In genomic region chrIV:5038744-5039143, ce11 we compare ENCODE assay signal across 5 worm cellular contexts.
TF ChIP-seq lines count a peak whose summit lies in the region.

No protein-coding gene starts in this region.

TF ChIP-seq in whole organism, L1 larva, 84 proteins besides CTCF, POLR2A, EP300 and RAD21:
- TF ChIP-seq lin-39 (tag; optimal IDR thresholded peaks at IDR 0.05; lab: Kevin White, UChicago): no peak
- TF ChIP-seq nhr-85 (tag; lab: Kevin White, UChicago): peak; percentile 49
- no peak for TF ChIP-seq nhr-19 (GFP tag; conservative IDR thresholded peaks at IDR 0.05; lab: Robert Waterston, UW)
- no peak for TF ChIP-seq elt-2 (tag; optimal IDR thresholded peaks at IDR 0.05; lab: Kevin White, UChicago)
- TF ChIP-seq zip-4 (GFP tag; optimal IDR thresholded peaks at IDR 0.05; lab: Kevin White, UChicago): no peak
- no peak for TF ChIP-seq jun-1 (tag; optimal IDR thresholded peaks at IDR 0.05; lab: Kevin White, UChicago)

TF ChIP-seq in whole organism, L3 larva, 47 proteins besides CTCF, POLR2A, EP300 and RAD21:
- TF ChIP-seq nhr-43 (tag; optimal IDR thresholded peaks at IDR 0.05; lab: Kevin White, UChicago; ENCODE audit: poor library complexity, severe bottlenecking) (no peak), nhr-76 (tag; optimal IDR thresholded peaks at IDR 0.05; lab: Kevin White, UChicago) (no peak), unc-62 (GFP tag; optimal IDR thresholded peaks at IDR 0.05; lab: Kevin White, UChicago) (no peak), pha-4 (tag; optimal IDR thresholded peaks at IDR 0.05; lab: Kevin White, UChicago) (no peak), ztf-11 (tag; optimal IDR thresholded peaks at IDR 0.05; lab: Kevin White, UChicago) (no peak), snpc-4 (tag; optimal IDR thresholded peaks at IDR 0.05; lab: Kevin White, UChicago) (peak; percentile 35), fos-1 (tag; optimal IDR thresholded peaks at IDR 0.05; lab: Kevin White, UChicago) (no peak), nhr-67 (tag; optimal IDR thresholded peaks at IDR 0.05; lab: Kevin White, UChicago) (no peak)

TF ChIP-seq in whole organism, early embryonic, 17 proteins besides CTCF, POLR2A, EP300 and RAD21:
- TF ChIP-seq F13C5.2 (tag; optimal IDR thresholded peaks at IDR 0.05; lab: Kevin White, UChicago) (no peak), scrt-1 (GFP tag; IDR thresholded peaks at IDR 0.05; lab: Robert Waterston, UW) (peak; percentile 80), tra-4 (tag; optimal IDR thresholded peaks at IDR 0.05; lab: Kevin White, UChicago) (no peak), flt-1 (GFP tag; IDR thresholded peaks at IDR 0.05; lab: Robert Waterston, UW) (peak; percentile 82), ets-7 (tag; optimal IDR thresholded peaks at IDR 0.05; lab: Kevin White, UChicago) (no peak), B0310.2 (tag; optimal IDR thresholded peaks at IDR 0.05; lab: Kevin White, UChicago) (peak; percentile 18), sea-1 (GFP tag; conservative IDR thresholded peaks at IDR 0.05; lab: Robert Waterston, UW) (peak; percentile 74; the same call in 1 of the 2 replicates), tbx-11 (GFP tag; IDR thresholded peaks at IDR 0.05; lab: Robert Waterston, UW) (peak; percentile 59), pes-1 (GFP tag; IDR thresholded peaks at IDR 0.05; lab: Robert Waterston, UW) (peak; percentile 84), hnd-1 (tag; optimal IDR thresholded peaks at IDR 0.05; lab: Kevin White, UChicago) (no peak), hmbx-1 (tag; optimal IDR thresholded peaks at IDR 0.05; lab: Kevin White, UChicago) (no peak), tbx-37 (GFP tag; conservative IDR thresholded peaks at IDR 0.05; lab: Robert Waterston, UW) (peak; percentile 49; the same call in 1 of the 2 replicates)

TF ChIP-seq in whole organism, midembryonic, 9 proteins besides CTCF, POLR2A, EP300 and RAD21:
- TF ChIP-seq flt-1 (GFP tag; IDR thresholded peaks at IDR 0.05; lab: Robert Waterston, UW) (peak; percentile 85), med-1 (GFP tag; optimal IDR thresholded peaks at IDR 0.05; lab: Kevin White, UChicago; ENCODE audit: insufficient read depth) (peak; percentile 52), klf-2 (GFP tag; conservative IDR thresholded peaks at IDR 0.05; lab: Robert Waterston, UW) (no peak), cog-1 (tag; optimal IDR thresholded peaks at IDR 0.05; lab: Kevin White, UChicago) (no peak), ref-1 (GFP tag; conservative IDR thresholded peaks at IDR 0.05; lab: Robert Waterston, UW) (no peak; the same call in 1 of the 2 replicates), tab-1 (GFP tag; IDR thresholded peaks at IDR 0.05; lab: Robert Waterston, UW) (peak; percentile 80; the same call in 1 of the 2 replicates), ztf-29 (GFP tag; IDR thresholded peaks at IDR 0.05; lab: Robert Waterston, UW) (no peak), T22C8.4 (GFP tag; IDR thresholded peaks at IDR 0.05; lab: Robert Waterston, UW) (no peak; the same call in none of the 2 replicates), ztf-23 (GFP tag; IDR thresholded peaks at IDR 0.05; lab: Robert Waterston, UW) (peak; percentile 63; the same call in 1 of the 2 replicates)

TF ChIP-seq in whole organism, young adult, 124 proteins besides CTCF, POLR2A, EP300 and RAD21 (continues in another document):
- TF ChIP-seq lag-1 (GFP tag; IDR thresholded peaks at IDR 0.05; lab: Robert Waterston, UW) (no peak), lin-35 (GFP tag; optimal IDR thresholded peaks at IDR 0.05; lab: Kevin White, UChicago) (no peak), Y95B8A.8 (GFP tag; IDR thresholded peaks at IDR 0.05; lab: Robert Waterston, UW) (no peak), ama-1 (optimal IDR thresholded peaks at IDR 0.05; lab: Kevin White, UChicago) (no peak), ama-1 (GFP tag; optimal IDR thresholded peaks at IDR 0.05; lab: Kevin White, UChicago) (no peak), ccch-3 (GFP tag; optimal IDR thresholded peaks at IDR 0.05; lab: Kevin White, UChicago) (no peak), hlh-12 (tag; optimal IDR thresholded peaks at IDR 0.05; lab: Kevin White, UChicago) (peak; percentile 40), B0261.1 (tag; optimal IDR thresholded peaks at IDR 0.05; lab: Kevin White, UChicago) (peak; percentile 91), Y56A3A.18 (GFP tag; IDR thresholded peaks at IDR 0.05; lab: Robert Waterston, UW) (no peak), cebp-1 (GFP tag; IDR thresholded peaks at IDR 0.05; lab: Robert Waterston, UW) (no peak), cebp-1 (tag; optimal IDR thresholded peaks at IDR 0.05; lab: Kevin White, UChicago) (no peak), athp-1 (tag; optimal IDR thresholded peaks at IDR 0.05; lab: Kevin White, UChicago) (peak; percentile 63), tbp1 (GFP tag; optimal IDR thresholded peaks at IDR 0.05; lab: Kevin White, UChicago) (peak; percentile 99), pbrm-1 (GFP tag; IDR thresholded peaks at IDR 0.05; lab: Robert Waterston, UW) (no peak; the same call in none of the 2 replicates), F10E7.11 (tag; optimal IDR thresholded peaks at IDR 0.05; lab: Kevin White, UChicago) (peak; percentile 44), madf-6 (GFP tag; IDR thresholded peaks at IDR 0.05; lab: Robert Waterston, UW) (no peak), him-1 (tag; optimal IDR thresholded peaks at IDR 0.05; lab: Kevin White, UChicago) (peak; percentile 84), nfya-2 (GFP tag; IDR thresholded peaks at IDR 0.05; lab: Robert Waterston, UW) (no peak), cebp-2 (GFP tag; IDR thresholded peaks at IDR 0.05; lab: Robert Waterston, UW) (peak; percentile 66; the same call in 1 of the 2 replicates), mes-4 (tag; optimal IDR thresholded peaks at IDR 0.05; lab: Kevin White, UChicago) (no peak), tbx-9 (tag; optimal IDR thresholded peaks at IDR 0.05; lab: Kevin White, UChicago; ENCODE audit: borderline replicate concordance) (no peak), lin-26 (GFP tag; IDR thresholded peaks at IDR 0.05; lab: Robert Waterston, UW) (peak; percentile 98), unc-130 (GFP tag; optimal IDR thresholded peaks at IDR 0.05; lab: Kevin White, UChicago) (peak; percentile 44), egl-44 (GFP tag; IDR thresholded peaks at IDR 0.05; lab: Robert Waterston, UW) (peak; percentile 82; the same call in 1 of the 2 replicates), ztf-6 (GFP tag; IDR thresholded peaks at IDR 0.05; lab: Robert Waterston, UW) (no peak), bed-1 (GFP tag; IDR thresholded peaks at IDR 0.05; lab: Robert Waterston, UW) (no peak), F22D6.2 (tag; optimal IDR thresholded peaks at IDR 0.05; lab: Kevin White, UChicago) (no peak), lin-54 (GFP tag; optimal IDR thresholded peaks at IDR 0.05; lab: Kevin White, UChicago) (no peak), rpc-1 (optimal IDR thresholded peaks at IDR 0.05; lab: Kevin White, UChicago) (peak; percentile 88), rpc-1 (tag; optimal IDR thresholded peaks at IDR 0.05; lab: Kevin White, UChicago) (peak; percentile 97), mxl-1 (tag; optimal IDR thresholded peaks at IDR 0.05; lab: Kevin White, UChicago) (peak; percentile 80), aptf-3 (GFP tag; IDR thresholded peaks at IDR 0.05; lab: Robert Waterston, UW) (peak; percentile 67; the same call in 1 of the 2 replicates), xnd-1 (tag; optimal IDR thresholded peaks at IDR 0.05; lab: Kevin White, UChicago) (no peak), atf-7 (tag; optimal IDR thresholded peaks at IDR 0.05; lab: Kevin White, UChicago) (no peak), B0019.2 (GFP tag; conservative IDR thresholded peaks at IDR 0.05; lab: Robert Waterston, UW) (no peak), Y53F4B.3 (GFP tag; IDR thresholded peaks at IDR 0.05; lab: Robert Waterston, UW) (no peak), hmg-1.2 (GFP tag; IDR thresholded peaks at IDR 0.05; lab: Robert Waterston, UW) (peak; percentile 66; the same call in 1 of the 2 replicates), snpc-4 (GFP tag; optimal IDR thresholded peaks at IDR 0.05; lab: Kevin White, UChicago) (peak; percentile 82), snpc-4 (tag; optimal IDR thresholded peaks at IDR 0.05; lab: Kevin White, UChicago) (peak; percentile 26 to 95 (median 92)), Y79H2A.3 (GFP tag; conservative IDR thresholded peaks at IDR 0.05; lab: Robert Waterston, UW) (0 out of 2 replicates have a peak, but pooled peaks have one; percentile 62), hsf-1 (GFP tag; IDR thresholded peaks at IDR 0.05; lab: Robert Waterston, UW) (no peak), chd-7 (tag; optimal IDR thresholded peaks at IDR 0.05; lab: Kevin White, UChicago) (no peak), gei-17 (GFP tag; optimal IDR thresholded peaks at IDR 0.05; lab: Kevin White, UChicago) (no peak), lsy-27 (tag; optimal IDR thresholded peaks at IDR 0.05; lab: Kevin White, UChicago; ENCODE audit: borderline replicate concordance, insufficient read depth) (no peak), lin-40 (tag; optimal IDR thresholded peaks at IDR 0.05; lab: Kevin White, UChicago) (no peak), aptf-2 (GFP tag; conservative IDR thresholded peaks at IDR 0.05; lab: Robert Waterston, UW) (no peak), bed-2 (GFP tag; IDR thresholded peaks at IDR 0.05; lab: Robert Waterston, UW) (0 out of 2 replicates have a peak, but pooled peaks have one; percentile 22), sdz-38 (tag; optimal IDR thresholded peaks at IDR 0.05; lab: Kevin White, UChicago) (no peak), nhr-27 (tag; optimal IDR thresholded peaks at IDR 0.05; lab: Kevin White, UChicago) (no peak), ztf-28 (GFP tag; IDR thresholded peaks at IDR 0.05; lab: Robert Waterston, UW) (peak; percentile 78), ceh-100 (GFP tag; IDR thresholded peaks at IDR 0.05; lab: Robert Waterston, UW) (peak; percentile 56; the same call in 1 of the 2 replicates), F49E8.2 (tag; optimal IDR thresholded peaks at IDR 0.05; lab: Kevin White, UChicago; ENCODE audit: insufficient read depth) (peak; percentile 28), nfyb-1 (GFP tag; IDR thresholded peaks at IDR 0.05; lab: Robert Waterston, UW) (peak; percentile 87), somi-1 (GFP tag; optimal IDR thresholded peaks at IDR 0.05; lab: Kevin White, UChicago) (peak; percentile 8), snpc-1.3 (tag; optimal IDR thresholded peaks at IDR 0.05; lab: Kevin White, UChicago; ENCODE audit: insufficient read depth) (peak; percentile 44), ztf-25 (GFP tag; IDR thresholded peaks at IDR 0.05; lab: Robert Waterston, UW) (peak; percentile 93), F57C9.4 (tag; optimal IDR thresholded peaks at IDR 0.05; lab: Kevin White, UChicago) (no peak), hlh-26 (GFP tag; conservative IDR thresholded peaks at IDR 0.05; lab: Robert Waterston, UW) (no peak), snpc-1.1 (tag; optimal IDR thresholded peaks at IDR 0.05; lab: Kevin White, UChicago; ENCODE audit: insufficient read depth) (peak; percentile 34), ztf-22 (GFP tag; optimal IDR thresholded peaks at IDR 0.05; lab: Kevin White, UChicago) (no peak)

Comparison
In these comparisons a context has a peak if more than half of its experiments do, and no peak if none do; other contexts are left out.
1. Of the 8 proteins assayed by ChIP-seq in both whole organism, young adult and whole organism, L1 larva: peak only in whole organism, young adult: nhr-90, snpc-4 and unc-130; only in whole organism, L1 larva: none; in both: none; in neither: 5.